Worm (Caenorhabditis elegans) whole organism, mixed stage, embryonic: ENCODE results near the gene vps-33.2.

Experiments
- M03D4.4 ChIP-seq: sonication (generic microtip); optimal IDR thresholded peaks from 2 replicates; lab custom pipeline; 2017; ENCODE audit warnings: mild to moderate bottlenecking, missing genetic modification characterization, missing compliant biosample characterization
- bed-3 ChIP-seq: fragments of 200-800 bp; sonication (Bioruptor generic); optimal IDR thresholded peaks from 3 replicates; lab custom pipeline; 2018; ENCODE audit warnings: mild to moderate bottlenecking, missing genetic modification characterization, moderate library complexity, missing compliant biosample characterization
- ceh-39 ChIP-seq: fragments of 150-350 bp; optimal IDR thresholded peaks from 2 replicates; lab custom pipeline; 2014; ENCODE audit warnings: missing biosample characterization, missing genetic modification characterization
- ceh-43 ChIP-seq: fragments of 200-800 bp; sonication (Bioruptor generic); optimal IDR thresholded peaks from 2 replicates; lab custom pipeline; 2018; ENCODE audit warnings: mild to moderate bottlenecking, missing genetic modification characterization, moderate library complexity, missing compliant biosample characterization
- ceh-83 ChIP-seq: fragments of 200-800 bp; sonication (Bioruptor generic); optimal IDR thresholded peaks from 2 replicates; lab custom pipeline; 2018; ENCODE audit warnings: mild to moderate bottlenecking, missing genetic modification characterization, missing compliant biosample characterization
- ces-1 ChIP-seq: fragments of 150-350 bp; optimal IDR thresholded peaks from 2 replicates; lab custom pipeline; 2014; ENCODE audit warnings: missing biosample characterization, missing genetic modification reagents, missing genetic modification characterization
- cnd-1 ChIP-seq: fragments of 200-800 bp; sonication (Bioruptor generic); optimal IDR thresholded peaks from 2 replicates; lab custom pipeline; 2018; ENCODE audit warnings: mild to moderate bottlenecking, missing genetic modification characterization, missing compliant biosample characterization
- drap-1 ChIP-seq: fragments of 200-800 bp; sonication (Bioruptor generic); optimal IDR thresholded peaks from 3 replicates; lab custom pipeline; 2018; ENCODE audit warnings: mild to moderate bottlenecking, missing genetic modification characterization, missing compliant biosample characterization
- elt-1 ChIP-seq: sonication (generic microtip); optimal IDR thresholded peaks from 2 replicates; lab custom pipeline; 2017; ENCODE audit warnings: missing genetic modification characterization, mild to moderate bottlenecking, missing compliant biosample characterization, antibody characterized with exemption, moderate library complexity, borderline replicate concordance; ENCODE audit not compliant: insufficient read depth
- elt-3 ChIP-seq: fragments of 150-350 bp; optimal IDR thresholded peaks from 2 replicates; lab custom pipeline; 2014; ENCODE audit warnings: missing biosample characterization, missing genetic modification characterization
- flh-1 ChIP-seq: fragments of 200-800 bp; sonication (Bioruptor generic); optimal IDR thresholded peaks from 2 replicates; lab custom pipeline; 2018; ENCODE audit warnings: mild to moderate bottlenecking, missing genetic modification characterization, moderate library complexity, missing compliant biosample characterization
- ham-2 ChIP-seq: fragments of 200-800 bp; sonication (Bioruptor generic); optimal IDR thresholded peaks from 2 replicates; lab custom pipeline; 2018; ENCODE audit warnings: mild to moderate bottlenecking, missing genetic modification characterization, missing compliant biosample characterization
- hlh-1 ChIP-seq: fragments of 150-350 bp; optimal IDR thresholded peaks from 2 replicates; lab custom pipeline; 2014; ENCODE audit warnings: missing biosample characterization, missing genetic modification reagents, missing genetic modification characterization
- lin-13 ChIP-seq: fragments of 150-350 bp; optimal IDR thresholded peaks from 2 replicates; lab custom pipeline; 2014; ENCODE audit warnings: missing biosample characterization, missing genetic modification characterization
- lin-32 ChIP-seq: fragments of 200-800 bp; sonication (Bioruptor generic); optimal IDR thresholded peaks from 2 replicates; lab custom pipeline; 2018; ENCODE audit warnings: mild to moderate bottlenecking, missing genetic modification characterization, missing compliant biosample characterization
- lsy-2 ChIP-seq: fragments of 150-350 bp; optimal IDR thresholded peaks from 2 replicates; lab custom pipeline; 2014; ENCODE audit warnings: missing biosample characterization, missing genetic modification characterization
- mab-5 ChIP-seq: fragments of 150-350 bp; optimal IDR thresholded peaks from 2 replicates; lab custom pipeline; 2014; ENCODE audit warnings: missing biosample characterization, missing genetic modification characterization
- mep-1 ChIP-seq: fragments of 150-350 bp; optimal IDR thresholded peaks from 2 replicates; lab custom pipeline; 2017; ENCODE audit warnings: missing biosample characterization, missing genetic modification reagents, missing genetic modification characterization, inconsistent platforms
- mls-2 ChIP-seq: sonication (generic microtip); optimal IDR thresholded peaks from 2 replicates; lab custom pipeline; 2016; ENCODE audit warnings: mild to moderate bottlenecking, missing genetic modification characterization, moderate library complexity, missing compliant biosample characterization
- nhr-12 ChIP-seq: fragments of 150-350 bp; optimal IDR thresholded peaks from 2 replicates; lab custom pipeline; 2014; ENCODE audit warnings: missing biosample characterization, missing genetic modification characterization
- nhr-2 ChIP-seq: fragments of 150-350 bp; optimal IDR thresholded peaks from 2 replicates; lab custom pipeline; 2014; ENCODE audit warnings: missing biosample characterization, missing genetic modification characterization
- nhr-237 ChIP-seq: fragments of 150-350 bp; optimal IDR thresholded peaks from 2 replicates; lab custom pipeline; 2014; ENCODE audit warnings: missing biosample characterization, missing genetic modification characterization
- nhr-28 ChIP-seq: fragments of 150-350 bp; optimal IDR thresholded peaks from 2 replicates; lab custom pipeline; 2014; ENCODE audit warnings: missing biosample characterization, missing genetic modification characterization
- nhr-76 ChIP-seq: sonication (generic microtip); optimal IDR thresholded peaks from 2 replicates; lab custom pipeline; 2017; ENCODE audit warnings: missing biosample characterization, missing genetic modification characterization
- pha-4 ChIP-seq: fragments of 150-350 bp; optimal IDR thresholded peaks from 2 replicates; lab custom pipeline; 2018; ENCODE audit warnings: missing biosample characterization, missing genetic modification reagents, missing genetic modification characterization
- sem-2 ChIP-seq: fragments of 200-800 bp; sonication (Bioruptor generic); optimal IDR thresholded peaks from 2 replicates; lab custom pipeline; 2018; ENCODE audit warnings: mild to moderate bottlenecking, missing genetic modification characterization, missing compliant biosample characterization
- snpc-4 ChIP-seq: fragments of 150-350 bp; optimal IDR thresholded peaks from 2 replicates; lab custom pipeline; 2014; ENCODE audit warnings: missing biosample characterization, missing genetic modification characterization
- sptf-1 ChIP-seq: sonication (generic microtip); optimal IDR thresholded peaks from 2 replicates; lab custom pipeline; 2017; ENCODE audit warnings: mild to moderate bottlenecking, missing genetic modification characterization, moderate library complexity, missing compliant biosample characterization
- tbx-8 ChIP-seq: fragments of 200-800 bp; sonication (Bioruptor generic); optimal IDR thresholded peaks from 2 replicates; lab custom pipeline; 2018; ENCODE audit warnings: mild to moderate bottlenecking, missing genetic modification characterization, moderate library complexity, missing compliant biosample characterization
- unc-120 ChIP-seq: sonication (generic microtip); optimal IDR thresholded peaks from 2 replicates; lab custom pipeline; 2017; ENCODE audit warnings: missing genetic modification characterization, missing compliant biosample characterization; ENCODE audit not compliant: poor library complexity, severe bottlenecking
- unc-39 ChIP-seq: fragments of 150-350 bp; optimal IDR thresholded peaks from 2 replicates; lab custom pipeline; 2014; ENCODE audit warnings: missing biosample characterization, missing genetic modification characterization
- unc-62 ChIP-seq: fragments of 150-350 bp; optimal IDR thresholded peaks from 2 replicates; lab custom pipeline; 2014; ENCODE audit warnings: missing biosample characterization, missing genetic modification reagents, missing genetic modification characterization
- zip-8 ChIP-seq: fragments of 150-350 bp; optimal IDR thresholded peaks from 2 replicates; lab custom pipeline; 2014; ENCODE audit warnings: missing biosample characterization, missing genetic modification characterization
- ztf-11 ChIP-seq: fragments of 150-350 bp; optimal IDR thresholded peaks from 2 replicates; lab custom pipeline; 2014; ENCODE audit warnings: missing biosample characterization, missing genetic modification characterization

Gene vps-33.2

ce11 chrII:6566628-6567180 lies 34.3 kb upstream of the vps-33.2 start, which contains the start of the genes F18C5.5 and F18C5.9:
TSS of gene F18C5.5 (minus strand) at chrII:6566728.
TSS of gene F18C5.9 (plus strand) at chrII:6567130.
- TF ChIP-seq M03D4.4 (no peak), nhr-12 (tag; lab: Kevin White, UChicago) (no peak), unc-62 (GFP tag; lab: Kevin White, UChicago) (no peak), bed-3 (GFP tag; lab: Kevin White, UChicago) (no peak), drap-1 (no peak), cnd-1 (no peak), lsy-2 (tag; lab: Kevin White, UChicago) (no peak), elt-1 (tag; lab: Kevin White, UChicago) (no peak), nhr-76 (tag; lab: Kevin White, UChicago) (no peak), tbx-8 (no peak), mab-5 (no peak), elt-3 (tag; lab: Kevin White, UChicago) (no peak), ztf-11 (no peak), ces-1 (GFP tag; lab: Kevin White, UChicago) (no peak), lin-32 (GFP tag; lab: Kevin White, UChicago) (no peak)
- TF ChIP-seq, all 35 proteins: peak for 0

ce11 chrII:6568707-6569106 lies 32.3 kb upstream of the vps-33.2 start, which contains the start of gene sra-27:
TSS of gene sra-27 (plus strand) at chrII:6569007.
- TF ChIP-seq flh-1 (GFP tag; lab: Kevin White, UChicago) = no peak
- TF ChIP-seq ztf-11 = no peak
- TF ChIP-seq ceh-83 (GFP tag; lab: Kevin White, UChicago) = no peak
- TF ChIP-seq tbx-8 = no peak
- TF ChIP-seq hlh-1 (tag; lab: Kevin White, UChicago) = no peak
- TF ChIP-seq ceh-43 (GFP tag; lab: Kevin White, UChicago) = no peak
- no peak for TF ChIP-seq sptf-1 (tag; lab: Kevin White, UChicago)
- no peak for TF ChIP-seq lin-13
- TF ChIP-seq bed-3 (GFP tag; lab: Kevin White, UChicago) = no peak
- no peak for TF ChIP-seq mls-2 (tag; lab: Kevin White, UChicago)

- TF ChIP-seq zip-8 (no peak), ceh-43 (GFP tag; lab: Kevin White, UChicago) (no peak), lin-13 (no peak), elt-3 (tag; lab: Kevin White, UChicago) (no peak), ceh-83 (GFP tag; lab: Kevin White, UChicago) (no peak), ztf-11 (no peak), drap-1 (no peak), snpc-4 (tag; lab: Kevin White, UChicago) (no peak), mep-1 (tag; lab: Kevin White, UChicago) (no peak), ham-2 (GFP tag; lab: Kevin White, UChicago) (no peak), sptf-1 (tag; lab: Kevin White, UChicago) (no peak), M03D4.4 (no peak), pha-4 (tag; lab: Kevin White, UChicago) (no peak), cnd-1 (no peak), nhr-237 (tag; lab: Kevin White, UChicago) (no peak), unc-39 (tag; lab: Kevin White, UChicago) (no peak), ceh-39 (tag; lab: Kevin White, UChicago) (no peak), nhr-28 (tag; lab: Kevin White, UChicago) (no peak), unc-120 (tag; lab: Kevin White, UChicago) (no peak), nhr-2 (tag; lab: Kevin White, UChicago) (no peak)
Observed at ce11 chrII:6573677-6574076, 27.3 kb upstream of the vps-33.2 start, which contains the start of gene sra-28. TSS of gene sra-28 (minus strand) at chrII:6573777.

- no peak for TF ChIP-seq cnd-1
- TF ChIP-seq sptf-1 (tag; lab: Kevin White, UChicago) = no peak
- TF ChIP-seq flh-1 (GFP tag; lab: Kevin White, UChicago) = no peak
- TF ChIP-seq elt-3 (tag; lab: Kevin White, UChicago) = no peak
- no peak for TF ChIP-seq sem-2 (GFP tag; lab: Kevin White, UChicago)
- TF ChIP-seq lin-32 (GFP tag; lab: Kevin White, UChicago) = no peak
- TF ChIP-seq ceh-39 (tag; lab: Kevin White, UChicago) = no peak
- TF ChIP-seq unc-120 (tag; lab: Kevin White, UChicago) = no peak
- TF ChIP-seq ham-2 (GFP tag; lab: Kevin White, UChicago) = no peak
- TF ChIP-seq nhr-2 (tag; lab: Kevin White, UChicago) = no peak
- TF ChIP-seq elt-1 (tag; lab: Kevin White, UChicago) = no peak
- no peak for TF ChIP-seq nhr-76 (tag; lab: Kevin White, UChicago)
- TF ChIP-seq, all 35 proteins: peak for 0
Observed at ce11 chrII:6575647-6576046, 25.4 kb upstream of the vps-33.2 start, which contains the start of gene sra-29. TSS of gene sra-29 (minus strand) at chrII:6575747.
